Fruit fly (Drosophila melanogaster) S2 (cell line): Measurements from ENCODE around the gene Grasp65.

Experiments
- CG8478 ChIP-seq: fragments of >200 bp; optimal IDR thresholded peaks from 2 replicates; lab custom pipeline; 2018
- CTCF ChIP-seq, 2 experiments: fragments of >200 bp; optimal IDR thresholded peaks; 2 replicates each; lab custom pipeline; 2018

Grasp65 gene

DNA sequence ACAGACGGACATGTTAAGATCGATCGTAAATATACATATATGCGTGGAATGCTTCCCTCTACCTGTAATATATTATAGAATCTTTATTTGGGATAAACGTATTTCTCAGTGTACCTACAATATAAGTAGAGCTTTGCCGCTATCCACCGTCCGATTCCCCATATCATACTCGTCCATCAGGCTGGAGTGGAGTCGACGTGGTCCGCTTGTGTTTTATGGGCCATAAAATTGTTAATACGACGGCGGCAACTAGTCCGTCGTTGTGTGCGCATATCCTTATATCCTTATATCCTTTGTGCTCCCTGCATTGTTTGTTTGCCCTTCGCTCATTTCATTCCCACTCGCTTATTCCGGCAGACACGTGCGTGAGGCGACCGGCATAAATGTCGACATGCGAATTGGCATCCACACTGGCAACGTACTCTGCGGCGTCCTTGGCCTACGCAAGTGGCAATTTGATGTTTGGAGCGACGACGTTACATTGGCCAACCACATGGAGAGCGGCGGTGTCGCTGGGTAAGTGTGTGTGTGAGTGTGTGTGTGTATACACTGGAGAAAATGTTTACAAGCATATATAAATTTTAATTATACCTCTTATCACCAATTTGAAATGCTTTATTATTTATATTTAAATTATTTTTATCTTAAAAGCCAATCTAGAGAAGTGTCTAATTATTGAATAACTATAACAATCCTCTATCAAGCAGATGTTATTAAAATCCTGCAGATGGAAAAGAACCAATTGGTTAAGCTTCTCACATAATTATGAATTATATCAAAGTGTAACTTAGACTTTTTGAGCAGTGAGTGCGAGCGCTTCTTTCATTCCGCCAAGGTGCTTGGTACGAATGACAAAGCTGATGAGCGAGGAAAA lies 44.2 kb downstream of the Grasp65 start:
- TF ChIP-seq CTCF (optimal IDR thresholded peaks at IDR 0.05; lab: Kevin White, UChicago) (no peak), CG8478 (lab: Kevin White, UChicago) (no peak)
